Fruit fly (Drosophila melanogaster) whole organism, embryonic: ENCODE results near the gene Eig71Eg.

Experiments used
- Abd-B ChIP-seq: fragments of 200-800 bp; sonication (Bioruptor generic); optimal IDR thresholded peaks from 2 replicates; lab custom pipeline; 2018; ENCODE audit warnings: missing biosample characterization, mild to moderate bottlenecking, missing genetic modification characterization, moderate library complexity
- Bgb ChIP-seq: fragments of 200-800 bp; sonication (Bioruptor generic); IDR thresholded peaks from 2 replicates; pipeline ENCODE4 v1.3.6; 2022; ENCODE audit warnings: missing biosample characterization, missing genetic modification characterization; ENCODE audit not compliant: partially characterized antibody
- Blimp-1 ChIP-seq: fragments of 200-800 bp; sonication (Bioruptor generic); optimal IDR thresholded peaks from 3 replicates; lab custom pipeline; 2018; ENCODE audit warnings: missing biosample characterization, missing genetic modification characterization, mild to moderate bottlenecking, moderate library complexity, missing genetic modification reagents
- C15 ChIP-seq: fragments of 200-800 bp; sonication (Bioruptor generic); IDR thresholded peaks from 3 replicates; pipeline ENCODE4 v1.3.6; 2022; ENCODE audit warnings: missing biosample characterization, missing genetic modification characterization
- CG10209 ChIP-seq: fragments of 200-800 bp; sonication (Bioruptor generic); optimal IDR thresholded peaks from 3 replicates; lab custom pipeline; 2017; ENCODE audit warnings: missing biosample characterization, mild to moderate bottlenecking, missing genetic modification characterization, missing genetic modification reagents
- CG10654 ChIP-seq: fragments of 200-800 bp; sonication (Bioruptor generic); optimal IDR thresholded peaks from 2 replicates; lab custom pipeline; 2016; ENCODE audit warnings: missing biosample characterization, missing genetic modification characterization
- CG11093 ChIP-seq: fragments of 200-800 bp; sonication (Bioruptor generic); IDR thresholded peaks from 3 replicates; pipeline ENCODE4 v1.3.6; 2022; ENCODE audit warnings: missing biosample characterization, missing genetic modification characterization
- CG11504 ChIP-seq: fragments of 200-800 bp; sonication (Bioruptor generic); optimal IDR thresholded peaks from 3 replicates; lab custom pipeline; 2019; ENCODE audit warnings: missing biosample characterization, mild to moderate bottlenecking, missing genetic modification characterization, moderate library complexity
- CG11695 ChIP-seq: fragments of 200-800 bp; sonication (Bioruptor generic); IDR thresholded peaks from 3 replicates; pipeline ENCODE4 v1.3.6; 2022; ENCODE audit warnings: missing biosample characterization, missing genetic modification characterization
- CG13287 ChIP-seq: fragments of 200-800 bp; sonication (Bioruptor generic); IDR thresholded peaks from 2 replicates; pipeline ENCODE4 v1.3.6; 2022; ENCODE audit warnings: missing biosample characterization, missing genetic modification characterization; ENCODE audit not compliant: partially characterized antibody
- CG13624 ChIP-seq: fragments of 200-800 bp; sonication (Bioruptor generic); optimal IDR thresholded peaks from 2 replicates; lab custom pipeline; 2016; ENCODE audit warnings: missing biosample characterization, missing genetic modification characterization
- CG15269 ChIP-seq: fragments of 200-800 bp; sonication (Bioruptor generic); optimal IDR thresholded peaks from 2 replicates; lab custom pipeline; 2018; ENCODE audit warnings: missing biosample characterization, mild to moderate bottlenecking, missing genetic modification characterization, moderate library complexity
- CG17385 ChIP-seq: fragments of 200-800 bp; sonication (Bioruptor generic); optimal IDR thresholded peaks from 3 replicates; lab custom pipeline; 2018; ENCODE audit warnings: missing biosample characterization, mild to moderate bottlenecking, missing genetic modification characterization
- CG2712 ChIP-seq: fragments of 200-800 bp; optimal IDR thresholded peaks from 3 replicates; lab custom pipeline; 2019; ENCODE audit warnings: missing biosample characterization, mild to moderate bottlenecking, missing genetic modification characterization, moderate library complexity
- CG3407 ChIP-seq: fragments of 200-800 bp; sonication (Bioruptor generic); optimal IDR thresholded peaks from 2 replicates; lab custom pipeline; 2018; ENCODE audit warnings: missing biosample characterization, mild to moderate bottlenecking, missing genetic modification characterization
- CG3838 ChIP-seq: fragments of 200-800 bp; sonication (Bioruptor generic); optimal IDR thresholded peaks from 3 replicates; lab custom pipeline; 2016; ENCODE audit warnings: missing biosample characterization, missing genetic modification characterization
- CG4282 ChIP-seq: fragments of 200-800 bp; sonication (Bioruptor generic); optimal IDR thresholded peaks from 2 replicates; lab custom pipeline; 2016; ENCODE audit warnings: missing biosample characterization, missing genetic modification characterization
- CG4404 ChIP-seq: fragments of 200-800 bp; sonication (Bioruptor generic); IDR thresholded peaks from 2 replicates; pipeline ENCODE4 v1.3.6; 2022; ENCODE audit warnings: missing biosample characterization, missing genetic modification characterization
- CG6175 ChIP-seq: fragments of 200-800 bp; sonication (Bioruptor generic); IDR thresholded peaks from 3 replicates; pipeline ENCODE4 v1.3.6; 2022; ENCODE audit warnings: missing biosample characterization, missing genetic modification characterization
- CG7357 ChIP-seq: fragments of 200-800 bp; sonication (Bioruptor generic); IDR thresholded peaks from 3 replicates; pipeline ENCODE4 v1.3.6; 2022; ENCODE audit warnings: missing biosample characterization, missing genetic modification characterization
- CG8281 ChIP-seq: fragments of 200-800 bp; sonication (Bioruptor generic); optimal IDR thresholded peaks from 2 replicates; lab custom pipeline; 2018; ENCODE audit warnings: missing biosample characterization, mild to moderate bottlenecking, missing genetic modification characterization, moderate library complexity
- CG8924 ChIP-seq: fragments of 200-800 bp; optimal IDR thresholded peaks from 3 replicates; lab custom pipeline; 2019; ENCODE audit warnings: missing biosample characterization, mild to moderate bottlenecking, missing genetic modification characterization, moderate library complexity
- CG9215 ChIP-seq: fragments of 200-800 bp; sonication (Bioruptor generic); IDR thresholded peaks from 2 replicates; pipeline ENCODE4 v1.3.6; 2022; ENCODE audit warnings: missing biosample characterization, missing genetic modification characterization
- GATAe ChIP-seq: fragments of 200-800 bp; sonication (Bioruptor generic); conservative IDR thresholded peaks from 2 replicates; pipeline ENCODE4 v1.3.6; 2022; ENCODE audit warnings: missing biosample characterization, missing genetic modification characterization
- H2.0 ChIP-seq: fragments of 200-800 bp; sonication (Bioruptor generic); IDR thresholded peaks from 2 replicates; pipeline ENCODE4 v1.3.6; 2022; ENCODE audit warnings: missing biosample characterization, missing genetic modification characterization
- HLH54F ChIP-seq: fragments of 200-800 bp; sonication (Bioruptor generic); optimal IDR thresholded peaks from 3 replicates; lab custom pipeline; 2016; ENCODE audit warnings: missing biosample characterization, missing genetic modification characterization
- Hand ChIP-seq: fragments of 200-800 bp; sonication (Bioruptor generic); optimal IDR thresholded peaks from 2 replicates; lab custom pipeline; 2017; ENCODE audit warnings: mild to moderate bottlenecking, missing biosample characterization, missing genetic modification reagents, missing genetic modification characterization
- Pdp1 ChIP-seq, 2 experiments: fragments of 200-800 bp; sonication (Bioruptor generic); optimal IDR thresholded peaks; 3 replicates each; lab custom pipeline; 2016; ENCODE audit warnings: missing biosample characterization in 2 of 2, missing genetic modification characterization in 2 of 2, mild to moderate bottlenecking in 1 of 2, moderate library complexity in 1 of 2
- Ptx1 ChIP-seq: fragments of 200-800 bp; sonication (Bioruptor generic); IDR thresholded peaks from 2 replicates; pipeline ENCODE4 v1.3.6; 2022; ENCODE audit warnings: missing biosample characterization, missing genetic modification characterization
- Sox102F ChIP-seq: fragments of 200-800 bp; sonication (Bioruptor generic); optimal IDR thresholded peaks from 2 replicates; lab custom pipeline; 2018; ENCODE audit warnings: missing biosample characterization, mild to moderate bottlenecking, missing genetic modification characterization, moderate library complexity
- Sry-δ ChIP-seq: fragments of 200-800 bp; sonication (Bioruptor generic); optimal IDR thresholded peaks from 2 replicates; lab custom pipeline; 2016; ENCODE audit warnings: missing biosample characterization, missing genetic modification characterization
- Xrp1 ChIP-seq: fragments of 200-800 bp; sonication (Bioruptor generic); IDR thresholded peaks from 2 replicates; pipeline ENCODE4 v1.3.6; 2022; ENCODE audit warnings: missing biosample characterization, missing genetic modification characterization
- cato ChIP-seq: fragments of 200-800 bp; sonication (Bioruptor generic); optimal IDR thresholded peaks from 2 replicates; lab custom pipeline; 2016; ENCODE audit warnings: missing biosample characterization, missing genetic modification characterization, borderline replicate concordance
- caup ChIP-seq: fragments of 200-800 bp; sonication (Bioruptor generic); optimal IDR thresholded peaks from 3 replicates; lab custom pipeline; 2017; ENCODE audit warnings: missing biosample characterization, mild to moderate bottlenecking, missing genetic modification characterization, moderate library complexity; ENCODE audit not compliant: severe bottlenecking
- da ChIP-seq: fragments of 200-800 bp; sonication (Bioruptor generic); optimal IDR thresholded peaks from 2 replicates; lab custom pipeline; 2016; ENCODE audit warnings: missing biosample characterization, missing genetic modification characterization
- dmrt99B ChIP-seq: fragments of 200-800 bp; sonication (Bioruptor generic); optimal IDR thresholded peaks from 2 replicates; lab custom pipeline; 2018; ENCODE audit warnings: missing biosample characterization, mild to moderate bottlenecking, missing genetic modification characterization, moderate library complexity
- dysf ChIP-seq: fragments of 200-800 bp; sonication (Bioruptor generic); IDR thresholded peaks from 3 replicates; pipeline ENCODE4 v1.3.6; 2022; ENCODE audit warnings: missing biosample characterization, missing genetic modification characterization
- esg ChIP-seq: fragments of 200-800 bp; sonication (Bioruptor generic); conservative IDR thresholded peaks from 2 replicates; pipeline ENCODE4 v1.3.6; 2022; ENCODE audit warnings: missing biosample characterization, missing genetic modification characterization
- gem ChIP-seq: fragments of 200-800 bp; sonication (Bioruptor generic); optimal IDR thresholded peaks from 2 replicates; lab custom pipeline; 2019; ENCODE audit warnings: missing biosample characterization, mild to moderate bottlenecking, missing genetic modification characterization, moderate library complexity
- inv ChIP-seq: fragments of 200-800 bp; sonication (Bioruptor generic); IDR thresholded peaks from 2 replicates; pipeline ENCODE4 v1.3.6; 2022; ENCODE audit warnings: missing biosample characterization, missing genetic modification characterization; ENCODE audit not compliant: partially characterized antibody
- jigr1 ChIP-seq: fragments of 200-800 bp; sonication (Bioruptor generic); IDR thresholded peaks from 3 replicates; pipeline ENCODE4 v1.3.6; 2022; ENCODE audit warnings: missing biosample characterization, missing genetic modification characterization
- lola ChIP-seq, 3 experiments: fragments of >200 bp in 2 of 3; fragments of 200-800 bp in 1 of 3; sonication (Bioruptor generic) in 1 of 3; optimal IDR thresholded peaks; 2 replicates each; lab custom pipeline; 2017 to 2019; ENCODE audit warnings: missing biosample characterization in 3 of 3, missing genetic modification characterization in 3 of 3, mild to moderate bottlenecking in 1 of 3, moderate library complexity in 1 of 3
- mam ChIP-seq: fragments of 200-800 bp; sonication (Bioruptor generic); optimal IDR thresholded peaks from 3 replicates; lab custom pipeline; 2016; ENCODE audit warnings: missing biosample characterization, missing genetic modification characterization
- phol ChIP-seq: fragments of 200-800 bp; sonication (Bioruptor generic); optimal IDR thresholded peaks from 3 replicates; lab custom pipeline; 2018; ENCODE audit warnings: missing biosample characterization, mild to moderate bottlenecking, missing genetic modification characterization, moderate library complexity
- so ChIP-seq: fragments of 200-800 bp; sonication (Bioruptor generic); IDR thresholded peaks from 3 replicates; pipeline ENCODE4 v1.3.6; 2022; ENCODE audit warnings: missing biosample characterization, missing genetic modification characterization
- tup ChIP-seq: fragments of 200-800 bp; sonication (Bioruptor generic); optimal IDR thresholded peaks from 2 replicates; lab custom pipeline; 2016; ENCODE audit warnings: missing biosample characterization, mild to moderate bottlenecking, missing genetic modification characterization, moderate library complexity
- twi ChIP-seq: fragments of 200-800 bp; optimal IDR thresholded peaks from 2 replicates; lab custom pipeline; 2019; ENCODE audit warnings: missing biosample characterization, mild to moderate bottlenecking, missing genetic modification characterization, moderate library complexity
- unpg ChIP-seq: fragments of 200-800 bp; sonication (Bioruptor generic); optimal IDR thresholded peaks from 3 replicates; lab custom pipeline; 2018; ENCODE audit warnings: missing biosample characterization, mild to moderate bottlenecking, missing genetic modification characterization, moderate library complexity
- vvl ChIP-seq: fragments of 200-800 bp; sonication (Bioruptor generic); IDR thresholded peaks from 2 replicates; pipeline ENCODE4 v1.3.6; 2022; ENCODE audit warnings: missing biosample characterization, missing genetic modification characterization
- zen2 ChIP-seq: fragments of 200-800 bp; sonication (Bioruptor generic); IDR thresholded peaks from 3 replicates; pipeline ENCODE4 v1.3.6; 2022; ENCODE audit warnings: missing biosample characterization, missing genetic modification characterization; ENCODE audit not compliant: partially characterized antibody
- zfh1 ChIP-seq: fragments of 200-800 bp; sonication (Bioruptor generic); IDR thresholded peaks from 3 replicates; pipeline ENCODE4 v1.3.6; 2022; ENCODE audit warnings: missing biosample characterization, missing genetic modification characterization

Gene Eig71Eg

DNA sequence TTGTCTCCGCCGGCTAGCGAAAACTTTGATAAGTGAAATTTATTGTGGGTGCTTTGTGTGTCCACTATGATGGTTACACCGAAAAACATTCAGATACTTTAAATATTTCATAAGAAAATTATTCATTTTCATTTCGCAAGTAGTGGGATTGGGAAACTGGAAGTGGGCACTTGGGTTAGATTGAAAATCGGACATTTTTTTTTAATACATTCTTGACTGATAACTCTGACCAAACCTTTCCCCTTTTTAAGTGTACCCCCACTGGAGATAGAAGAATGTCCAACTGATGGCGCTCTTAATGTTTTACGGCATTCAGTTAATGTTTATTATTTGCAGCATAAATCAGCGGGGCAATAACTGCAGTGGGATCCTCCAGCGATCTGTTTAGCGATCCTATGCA lies 20.2 kb downstream of the Eig71Eg start (continued):
- TF ChIP-seq CG13287 (GFP tag; lab: Robert Waterston, UW) = no peak
- 0 out of 3 replicates have a peak, but pooled peaks have one; percentile 1 for TF ChIP-seq zfh1 (GFP tag; lab: Robert Waterston, UW)
- no peak for TF ChIP-seq HLH54F (GFP tag; lab: Kevin White, UChicago)
- TF ChIP-seq C15 (GFP tag; lab: Robert Waterston, UW) = no peak
- TF ChIP-seq so (GFP tag; lab: Robert Waterston, UW) = no peak
- TF ChIP-seq mam (GFP tag; lab: Kevin White, UChicago) = no peak
- no peak for TF ChIP-seq GATAe (GFP tag; lab: Robert Waterston, UW)
- no peak for TF ChIP-seq lola (GFP tag; optimal IDR thresholded peaks at IDR 0.05; lab: Kevin White, UChicago)
- TF ChIP-seq gem (tag; lab: Kevin White, UChicago) = peak; percentile 44
- no peak for TF ChIP-seq CG2712 (tag; lab: Kevin White, UChicago)
- no peak for TF ChIP-seq cato (GFP tag; lab: Kevin White, UChicago)
- peak; percentile 32 for TF ChIP-seq Sox102F
- TF ChIP-seq dmrt99B (tag; lab: Kevin White, UChicago) = peak; percentile 1
- TF ChIP-seq Pdp1 (GFP tag; optimal IDR thresholded peaks at IDR 0.05; lab: Kevin White, UChicago) = no peak
- TF ChIP-seq CG11504 (tag; lab: Kevin White, UChicago) = peak; percentile 32
- TF ChIP-seq Hand = no peak
- TF ChIP-seq H2.0 (GFP tag; lab: Robert Waterston, UW) = no peak
- no peak for TF ChIP-seq Bgb
- no peak for TF ChIP-seq CG11695 (GFP tag; lab: Robert Waterston, UW)
- TF ChIP-seq zen2 = no peak
- TF ChIP-seq tup (GFP tag; lab: Kevin White, UChicago) = no peak
- TF ChIP-seq CG11093 = no peak
- no peak for TF ChIP-seq CG3838 (GFP tag; lab: Kevin White, UChicago)
- no peak for TF ChIP-seq CG13624 (GFP tag; lab: Kevin White, UChicago)
- no peak for TF ChIP-seq CG8281 (tag; lab: Kevin White, UChicago)
- TF ChIP-seq dysf = no peak
- no peak for TF ChIP-seq CG7357 (GFP tag; lab: Robert Waterston, UW)
- TF ChIP-seq twi (tag; lab: Kevin White, UChicago) = no peak
- TF ChIP-seq CG17385 (GFP tag; lab: Kevin White, UChicago) = no peak
- no peak for TF ChIP-seq da (GFP tag; lab: Kevin White, UChicago)
- peak; percentile 12 for TF ChIP-seq CG15269 (tag; lab: Kevin White, UChicago)
- no peak for TF ChIP-seq CG10209 (GFP tag; lab: Kevin White, UChicago)
- peak; percentile 17 for TF ChIP-seq unpg (GFP tag; lab: Kevin White, UChicago)
- TF ChIP-seq jigr1 = no peak
- TF ChIP-seq inv (GFP tag; lab: Robert Waterston, UW) = no peak
- no peak for TF ChIP-seq vvl
- TF ChIP-seq CG9215 (GFP tag; lab: Robert Waterston, UW) = no peak
- no peak for TF ChIP-seq Sry-δ (GFP tag; lab: Kevin White, UChicago)
- TF ChIP-seq Blimp-1 (GFP tag; lab: Kevin White, UChicago) = peak; percentile 25
- TF ChIP-seq CG3407 (GFP tag; lab: Kevin White, UChicago) = no peak
- TF ChIP-seq Abd-B = no peak
- TF ChIP-seq esg (GFP tag; lab: Robert Waterston, UW) = no peak
- no peak for TF ChIP-seq CG4404 (GFP tag; lab: Robert Waterston, UW)
- peak; percentile 1 for TF ChIP-seq CG8924 (tag; lab: Kevin White, UChicago)
- no peak for TF ChIP-seq Ptx1 (GFP tag; lab: Robert Waterston, UW)
- TF ChIP-seq CG6175 (GFP tag; lab: Robert Waterston, UW) = no peak
- peak; percentile 18 for TF ChIP-seq phol (tag; lab: Kevin White, UChicago)
- TF ChIP-seq Xrp1 (GFP tag; lab: Robert Waterston, UW) = 0 out of 2 replicates have a peak, but pooled peaks have one; percentile 21
- no peak for TF ChIP-seq CG10654
- no peak for TF ChIP-seq caup (GFP tag; lab: Kevin White, UChicago)
- TF ChIP-seq CG4282 (GFP tag; lab: Kevin White, UChicago) = no peak
